Fruit fly (Drosophila melanogaster) whole organism, prepupa: Measurements from ENCODE around the gene Nup93-1.

Source experiments
- Blimp-1 ChIP-seq: fragments of 200-800 bp; sonication (Bioruptor generic); optimal IDR thresholded peaks from 3 replicates; lab custom pipeline; 2017; ENCODE audit warnings: missing biosample characterization, missing genetic modification characterization, mild to moderate bottlenecking, moderate library complexity, missing genetic modification reagents
- CG10669 ChIP-seq: fragments of 200-800 bp; sonication (Bioruptor generic); optimal IDR thresholded peaks from 3 replicates; lab custom pipeline; 2018; ENCODE audit warnings: missing biosample characterization, mild to moderate bottlenecking, missing genetic modification characterization, moderate library complexity
- CG11902 ChIP-seq: fragments of 200-800 bp; sonication (Bioruptor generic); optimal IDR thresholded peaks from 3 replicates; lab custom pipeline; 2016; ENCODE audit warnings: missing biosample characterization, missing genetic modification characterization
- CG15336 ChIP-seq: fragments of 200-800 bp; sonication (Bioruptor generic); IDR thresholded peaks from 2 replicates; pipeline ENCODE4 v1.3.6; 2022; ENCODE audit warnings: missing biosample characterization, missing genetic modification characterization
- CG31627 ChIP-seq: fragments of 200-800 bp; sonication (Bioruptor generic); optimal IDR thresholded peaks from 3 replicates; lab custom pipeline; 2016; ENCODE audit warnings: missing biosample characterization, missing genetic modification characterization
- CG6163 ChIP-seq: fragments of 200-800 bp; sonication (Bioruptor generic); IDR thresholded peaks from 3 replicates; pipeline ENCODE4 v1.3.6; 2022; ENCODE audit warnings: missing biosample characterization, missing genetic modification characterization
- Ets21C ChIP-seq: fragments of 200-800 bp; sonication (Bioruptor generic); optimal IDR thresholded peaks from 3 replicates; lab custom pipeline; 2016; ENCODE audit warnings: missing biosample characterization, missing genetic modification characterization
- Lpt ChIP-seq: fragments of 200-800 bp; sonication (Bioruptor generic); optimal IDR thresholded peaks from 3 replicates; lab custom pipeline; 2016; ENCODE audit warnings: missing biosample characterization, missing genetic modification characterization
- OdsH ChIP-seq: fragments of 200-800 bp; sonication (Bioruptor generic); optimal IDR thresholded peaks from 3 replicates; lab custom pipeline; 2016; ENCODE audit warnings: missing biosample characterization, missing genetic modification characterization
- Smox ChIP-seq: fragments of 200-800 bp; sonication (Bioruptor generic); optimal IDR thresholded peaks from 3 replicates; lab custom pipeline; 2016; ENCODE audit warnings: missing biosample characterization, missing genetic modification characterization
- fkh ChIP-seq: fragments of 200-800 bp; sonication (Bioruptor generic); optimal IDR thresholded peaks from 3 replicates; lab custom pipeline; 2017; ENCODE audit warnings: missing biosample characterization, mild to moderate bottlenecking, missing genetic modification characterization, moderate library complexity
- spab ChIP-seq: fragments of 200-800 bp; sonication (Bioruptor generic); optimal IDR thresholded peaks from 2 replicates; lab custom pipeline; 2017; ENCODE audit warnings: missing biosample characterization, mild to moderate bottlenecking, missing genetic modification characterization, missing genetic modification reagents
- ss ChIP-seq, 2 experiments: fragments of 200-800 bp; sonication (Bioruptor generic); optimal IDR thresholded peaks; 2 replicates in 1 of 2; 3 replicates in 1 of 2; lab custom pipeline; 2017 to 2018; ENCODE audit warnings: mild to moderate bottlenecking in 2 of 2, missing biosample characterization in 2 of 2, missing genetic modification characterization in 2 of 2, moderate library complexity in 1 of 2
- svp ChIP-seq: fragments of 200-800 bp; sonication (Bioruptor generic); peaks from one replicate; lab custom pipeline; 2016; ENCODE audit warnings: missing biosample characterization, missing genetic modification characterization

- TF ChIP-seq fkh (GFP tag; lab: Kevin White, UChicago) (no peak), ss (GFP tag; optimal IDR thresholded peaks at IDR 0.05; lab: Kevin White, UChicago) (no peak), Ets21C (GFP tag; lab: Kevin White, UChicago) (no peak), CG11902 (no peak), spab (GFP tag; lab: Kevin White, UChicago) (no peak), Blimp-1 (GFP tag; lab: Kevin White, UChicago) (no peak), Smox (GFP tag; lab: Kevin White, UChicago) (no peak), svp (no peak), CG31627 (GFP tag; lab: Kevin White, UChicago) (no peak), CG15336 (GFP tag; lab: Robert Waterston, UW) (no peak), CG10669 (no peak), Lpt (GFP tag; lab: Kevin White, UChicago) (no peak), CG6163 (GFP tag; lab: Robert Waterston, UW) (no peak), OdsH (GFP tag; lab: Kevin White, UChicago) (no peak)
These were observed 7.4 kb downstream of the Nup93-1 start, which contains the start of gene jub for dm6 chrX:13830029-13830428.
